Fruit fly (Drosophila melanogaster) whole organism, embryonic: ENCODE data around the gene CG16953.
A peak's percentile ranks its signal among the peaks of the same experiment; 100 is the strongest.

ENCODE experiments used
- Awh ChIP-seq: fragments of 200-800 bp; sonication (Bioruptor generic); IDR thresholded peaks from 2 replicates; pipeline ENCODE4, ENCODE4 v1.3.6; 2022; ENCODE audit warnings: missing biosample characterization, missing genetic modification characterization
- CG10267 ChIP-seq: fragments of 200-800 bp; sonication (Bioruptor generic); optimal IDR thresholded peaks from 2 replicates; lab custom pipeline; 2018; ENCODE audit warnings: missing biosample characterization, mild to moderate bottlenecking, missing genetic modification characterization, moderate library complexity
- CG10321 ChIP-seq: fragments of 200-800 bp; sonication (Bioruptor generic); IDR thresholded peaks from 2 replicates; pipeline ENCODE4 v1.3.6; 2022; ENCODE audit warnings: missing biosample characterization, missing genetic modification characterization
- CG10462 ChIP-seq: fragments of 200-800 bp; sonication (Bioruptor generic); optimal IDR thresholded peaks from 2 replicates; lab custom pipeline; 2016; ENCODE audit warnings: missing biosample characterization, missing genetic modification characterization
- CG10543 ChIP-seq: fragments of 200-800 bp; sonication (Bioruptor generic); optimal IDR thresholded peaks from 3 replicates; lab custom pipeline; 2017; ENCODE audit warnings: missing biosample characterization, mild to moderate bottlenecking, missing genetic modification characterization, moderate library complexity
- CG10654 ChIP-seq: fragments of 200-800 bp; sonication (Bioruptor generic); optimal IDR thresholded peaks from 2 replicates; lab custom pipeline; 2016; ENCODE audit warnings: missing biosample characterization, missing genetic modification characterization
- CG11247 ChIP-seq: fragments of 200-800 bp; sonication (Bioruptor generic); IDR thresholded peaks from 2 replicates; pipeline ENCODE4 v1.3.6; 2022; ENCODE audit warnings: missing biosample characterization, missing genetic modification characterization
- CG11560 ChIP-seq: fragments of 200-800 bp; sonication (Bioruptor generic); IDR thresholded peaks from 3 replicates; pipeline ENCODE4 v1.3.6; 2022; ENCODE audit warnings: missing biosample characterization, missing genetic modification characterization
- CG11695 ChIP-seq: fragments of 200-800 bp; sonication (Bioruptor generic); IDR thresholded peaks from 3 replicates; pipeline ENCODE4 v1.3.6; 2022; ENCODE audit warnings: missing biosample characterization, missing genetic modification characterization
- CG12155 ChIP-seq: fragments of 200-800 bp; sonication (Bioruptor generic); optimal IDR thresholded peaks from 3 replicates; lab custom pipeline; 2016; ENCODE audit warnings: missing biosample characterization, missing genetic modification characterization
- CG12942 ChIP-seq: fragments of 200-800 bp; sonication (Bioruptor generic); optimal IDR thresholded peaks from 3 replicates; lab custom pipeline; 2016; ENCODE audit warnings: missing biosample characterization, missing genetic modification characterization
- CG15269 ChIP-seq: fragments of 200-800 bp; sonication (Bioruptor generic); optimal IDR thresholded peaks from 2 replicates; lab custom pipeline; 2018; ENCODE audit warnings: missing biosample characterization, mild to moderate bottlenecking, missing genetic modification characterization, moderate library complexity
- CG15601 ChIP-seq: fragments of 200-800 bp; sonication (Bioruptor generic); optimal IDR thresholded peaks from 3 replicates; lab custom pipeline; 2019; ENCODE audit warnings: missing biosample characterization, mild to moderate bottlenecking, missing genetic modification characterization, moderate library complexity
- CG1647 ChIP-seq: fragments of 200-800 bp; sonication (Bioruptor generic); optimal IDR thresholded peaks from 3 replicates; lab custom pipeline; 2016; ENCODE audit warnings: missing biosample characterization, missing genetic modification characterization
- CG17359 ChIP-seq: fragments of 200-800 bp; sonication (Bioruptor generic); optimal IDR thresholded peaks from 3 replicates; lab custom pipeline; 2018; ENCODE audit warnings: missing biosample characterization, mild to moderate bottlenecking, missing genetic modification characterization, moderate library complexity
- CG18011 ChIP-seq: fragments of 200-800 bp; sonication (Bioruptor generic); optimal IDR thresholded peaks from 2 replicates; lab custom pipeline; 2017; ENCODE audit warnings: missing biosample characterization, missing genetic modification characterization, mild to moderate bottlenecking, moderate library complexity, missing genotype
- CG18619 ChIP-seq: fragments of 200-800 bp; sonication (Bioruptor generic); optimal IDR thresholded peaks from 3 replicates; lab custom pipeline; 2017; ENCODE audit warnings: missing biosample characterization, mild to moderate bottlenecking, missing genetic modification characterization
- CG18764 ChIP-seq: fragments of 200-800 bp; sonication (Bioruptor generic); optimal IDR thresholded peaks from 3 replicates; lab custom pipeline; 2016; ENCODE audit warnings: missing biosample characterization, missing genetic modification characterization
- CG2712 ChIP-seq: fragments of 200-800 bp; optimal IDR thresholded peaks from 3 replicates; lab custom pipeline; 2019; ENCODE audit warnings: missing biosample characterization, mild to moderate bottlenecking, missing genetic modification characterization, moderate library complexity
- CG30020 ChIP-seq: fragments of 200-800 bp; optimal IDR thresholded peaks from 2 replicates; lab custom pipeline; 2019; ENCODE audit warnings: missing biosample characterization, mild to moderate bottlenecking, missing genetic modification characterization, moderate library complexity
- CG31365 ChIP-seq: fragments of 200-800 bp; sonication (Bioruptor generic); optimal IDR thresholded peaks from 2 replicates; lab custom pipeline; 2018; ENCODE audit warnings: missing biosample characterization, mild to moderate bottlenecking, missing genetic modification characterization
- CG3163 ChIP-seq: fragments of 200-800 bp; sonication (Bioruptor generic); optimal IDR thresholded peaks from 3 replicates; lab custom pipeline; 2016; ENCODE audit warnings: missing biosample characterization, missing genetic modification characterization
- CG32532 ChIP-seq: fragments of 200-800 bp; sonication (Bioruptor generic); IDR thresholded peaks from 2 replicates; pipeline ENCODE4 v1.3.6; 2022; ENCODE audit warnings: missing biosample characterization, missing genetic modification characterization
- CG3726 ChIP-seq: fragments of 200-800 bp; sonication (Bioruptor generic); IDR thresholded peaks from 3 replicates; pipeline ENCODE4, ENCODE4 v1.3.6; 2022; ENCODE audit warnings: missing biosample characterization, missing genetic modification characterization
- CG6689 ChIP-seq: fragments of 200-800 bp; sonication (Bioruptor generic); IDR thresholded peaks from 2 replicates; pipeline ENCODE4 v1.3.6; 2022; ENCODE audit warnings: missing biosample characterization, missing genetic modification characterization
- CG7556 ChIP-seq: fragments of 200-800 bp; sonication (Bioruptor generic); optimal IDR thresholded peaks from 2 replicates; lab custom pipeline; 2017; ENCODE audit warnings: missing biosample characterization, mild to moderate bottlenecking, missing genetic modification characterization
- CG7745 ChIP-seq: fragments of 200-800 bp; sonication (Bioruptor generic); optimal IDR thresholded peaks from 2 replicates; lab custom pipeline; 2018; ENCODE audit warnings: missing biosample characterization, mild to moderate bottlenecking, missing genetic modification characterization, moderate library complexity
- CrebB ChIP-seq: fragments of 200-800 bp; sonication (Bioruptor generic); optimal IDR thresholded peaks from 3 replicates; lab custom pipeline; 2018; ENCODE audit warnings: missing biosample characterization, mild to moderate bottlenecking, missing genetic modification characterization
- Dek ChIP-seq: fragments of 200-800 bp; sonication (Bioruptor generic); optimal IDR thresholded peaks from 3 replicates; lab custom pipeline; 2019; ENCODE audit warnings: missing biosample characterization, mild to moderate bottlenecking, missing genetic modification characterization, moderate library complexity
- E2f2 ChIP-seq: fragments of 200-800 bp; sonication (Bioruptor generic); IDR thresholded peaks from 2 replicates; pipeline ENCODE4 v1.3.6; 2022; ENCODE audit warnings: missing biosample characterization, missing genetic modification characterization
- Hsf ChIP-seq: fragments of 200-800 bp; sonication (Bioruptor generic); optimal IDR thresholded peaks from 3 replicates; lab custom pipeline; 2016; ENCODE audit warnings: missing biosample characterization, missing genetic modification characterization
- Oli ChIP-seq: fragments of 200-800 bp; sonication (Bioruptor generic); optimal IDR thresholded peaks from 2 replicates; lab custom pipeline; 2018; ENCODE audit warnings: missing biosample characterization, mild to moderate bottlenecking, missing genetic modification characterization, moderate library complexity
- Rfx ChIP-seq: fragments of 200-800 bp; sonication (Bioruptor generic); IDR thresholded peaks from 2 replicates; pipeline ENCODE4 v1.3.6; 2022; ENCODE audit warnings: missing biosample characterization, missing genetic modification characterization
- Spps ChIP-seq: fragments of 200-800 bp; sonication (Bioruptor generic); optimal IDR thresholded peaks from 2 replicates; lab custom pipeline; 2018; ENCODE audit warnings: missing biosample characterization, mild to moderate bottlenecking, missing genetic modification characterization
- Trl ChIP-seq, 3 experiments: fragments of >200 bp in 2 of 3; fragments of 200-800 bp in 1 of 3; sonication (Bioruptor generic) in 1 of 3; optimal IDR thresholded peaks; 2 replicates in 1 of 3; 3 replicates in 2 of 3; lab custom pipeline; 2016 to 2017; ENCODE audit warnings: missing biosample characterization in 1 of 3, missing genetic modification characterization in 1 of 3
- Xrp1 ChIP-seq: fragments of 200-800 bp; sonication (Bioruptor generic); IDR thresholded peaks from 2 replicates; pipeline ENCODE4 v1.3.6; 2022; ENCODE audit warnings: missing biosample characterization, missing genetic modification characterization
- YL-1 ChIP-seq: fragments of 200-800 bp; sonication (Bioruptor generic); optimal IDR thresholded peaks from 3 replicates; lab custom pipeline; 2017; ENCODE audit warnings: missing biosample characterization, mild to moderate bottlenecking, missing genetic modification characterization
- az2 ChIP-seq: fragments of 200-800 bp; sonication (Bioruptor generic); optimal IDR thresholded peaks from 3 replicates; lab custom pipeline; 2016; ENCODE audit warnings: missing biosample characterization, missing genetic modification characterization
- bsh ChIP-seq, 2 experiments: fragments of 200-800 bp; sonication (Bioruptor generic); optimal IDR thresholded peaks; 2 replicates each; lab custom pipeline; 2017 to 2018; ENCODE audit warnings: mild to moderate bottlenecking in 2 of 2, missing biosample characterization in 2 of 2, missing genetic modification characterization in 2 of 2, moderate library complexity in 1 of 2
- chm ChIP-seq: fragments of 200-800 bp; sonication (Bioruptor generic); IDR thresholded peaks from 2 replicates; pipeline ENCODE4 v1.3.6; 2022; ENCODE audit warnings: missing biosample characterization, missing genetic modification characterization
- corto ChIP-seq: fragments of 200-800 bp; sonication (Bioruptor generic); optimal IDR thresholded peaks from 2 replicates; lab custom pipeline; 2016; ENCODE audit warnings: missing biosample characterization, mild to moderate bottlenecking, missing genetic modification characterization, moderate library complexity
- dan ChIP-seq: fragments of 200-800 bp; sonication (Bioruptor generic); IDR thresholded peaks from 2 replicates; pipeline ENCODE4 v1.3.6; 2022; ENCODE audit warnings: missing biosample characterization, missing genetic modification characterization
- grau ChIP-seq: fragments of 200-800 bp; optimal IDR thresholded peaks from 3 replicates; lab custom pipeline; 2019; ENCODE audit warnings: missing biosample characterization, mild to moderate bottlenecking, missing genetic modification characterization, moderate library complexity
- kni ChIP-seq: fragments of 200-800 bp; sonication (Bioruptor generic); optimal IDR thresholded peaks from 3 replicates; lab custom pipeline; 2017; ENCODE audit warnings: mild to moderate bottlenecking, missing biosample characterization, missing genetic modification reagents, missing genetic modification characterization
- lilli ChIP-seq: fragments of 200-800 bp; sonication (Bioruptor generic); optimal IDR thresholded peaks from 3 replicates; lab custom pipeline; 2016; ENCODE audit warnings: missing biosample characterization, missing genetic modification characterization
- lola ChIP-seq, 3 experiments: fragments of >200 bp in 2 of 3; fragments of 200-800 bp in 1 of 3; sonication (Bioruptor generic) in 1 of 3; optimal IDR thresholded peaks; 2 replicates each; lab custom pipeline; 2017 to 2019; ENCODE audit warnings: missing biosample characterization in 3 of 3, missing genetic modification characterization in 3 of 3, mild to moderate bottlenecking in 1 of 3, moderate library complexity in 1 of 3
- sisA ChIP-seq: fragments of 200-800 bp; sonication (Bioruptor generic); IDR thresholded peaks from 2 replicates; pipeline ENCODE4 v1.3.6; 2022; ENCODE audit warnings: missing biosample characterization, missing genetic modification characterization
- slbo ChIP-seq: fragments of 200-800 bp; sonication (Bioruptor generic); IDR thresholded peaks from 2 replicates; pipeline ENCODE4 v1.3.6; 2022; ENCODE audit warnings: missing biosample characterization, missing genetic modification characterization
- sob ChIP-seq: fragments of 200-800 bp; sonication (Bioruptor generic); IDR thresholded peaks from 2 replicates; pipeline ENCODE4 v1.3.6; 2022; ENCODE audit warnings: missing biosample characterization, missing genetic modification characterization
- usp ChIP-seq: fragments of >200 bp; optimal IDR thresholded peaks from 2 replicates; lab custom pipeline; 2017; ENCODE audit warnings: missing biosample characterization, missing genetic modification characterization
- zfh2 ChIP-seq: fragments of 200-800 bp; sonication (Bioruptor generic); optimal IDR thresholded peaks from 2 replicates; lab custom pipeline; 2016; ENCODE audit warnings: missing biosample characterization, missing genetic modification characterization

CG16953 gene

dm6 chr3R:20588480-20588785 lies 2.8 kb upstream of the CG16953 start, which contains the start of gene Srp72 (continued):
- TF ChIP-seq grau (tag; lab: Kevin White, UChicago) = peak; percentile 41
- TF ChIP-seq lola (GFP tag; optimal IDR thresholded peaks at IDR 0.05; lab: Kevin White, UChicago) = peak in 1 of 3 experiments; percentile 25
- no peak for TF ChIP-seq CG11560
- TF ChIP-seq Trl (optimal IDR thresholded peaks at IDR 0.05; lab: Kevin White, UChicago) = no peak
- peak; percentile 0 for TF ChIP-seq Trl (GFP tag; optimal IDR thresholded peaks at IDR 0.05; lab: Kevin White, UChicago)
- peak; percentile 51 for TF ChIP-seq CG12155
- peak; percentile 51 for TF ChIP-seq CG10654 (GFP tag; lab: Kevin White, UChicago)
- TF ChIP-seq corto (GFP tag; lab: Kevin White, UChicago) = no peak
- no peak for TF ChIP-seq dan (GFP tag; lab: Robert Waterston, UW)
- TF ChIP-seq Oli = peak; percentile 24
- TF ChIP-seq sob (GFP tag; lab: Robert Waterston, UW) = 0 out of 2 replicates have a peak, but pooled peaks have one; percentile 12
- no peak for TF ChIP-seq usp
- TF ChIP-seq YL-1 (GFP tag; lab: Kevin White, UChicago) = peak; percentile 54
- TF ChIP-seq CG11247 = peak; percentile 43; the same call in 1 of the 2 replicates
- peak; percentile 36 for TF ChIP-seq az2 (GFP tag; lab: Kevin White, UChicago)
- TF ChIP-seq kni (GFP tag; lab: Kevin White, UChicago) = no peak
- peak; percentile 70 for TF ChIP-seq slbo (GFP tag; lab: Robert Waterston, UW)
- TF ChIP-seq E2f2 (GFP tag; lab: Robert Waterston, UW) = peak; percentile 59
- peak; percentile 23; the same call in 1 of the 2 replicates for TF ChIP-seq chm
- TF ChIP-seq CG10462 (GFP tag; lab: Kevin White, UChicago) = peak; percentile 17
- peak; percentile 13 for TF ChIP-seq CG15601 (tag; lab: Kevin White, UChicago)
- TF ChIP-seq CG6689 (GFP tag; lab: Robert Waterston, UW) = peak; percentile 50
- TF ChIP-seq Awh (GFP tag; lab: Robert Waterston, UW) = no peak
- peak; percentile 63; the same call in 1 of the 2 replicates for TF ChIP-seq CG32532 (GFP tag; lab: Robert Waterston, UW)
- peak; percentile 48 for TF ChIP-seq Hsf
- TF ChIP-seq CG18619 = no peak
- peak; percentile 38 for TF ChIP-seq CG30020
- TF ChIP-seq CG31365 = no peak
- TF ChIP-seq CG18011 (GFP tag; lab: Kevin White, UChicago) = peak; percentile 25
- no peak for TF ChIP-seq CG7556
- peak in 1 of 2 experiments; percentile 47 for TF ChIP-seq bsh (GFP tag; optimal IDR thresholded peaks at IDR 0.05; lab: Kevin White, UChicago)
- TF ChIP-seq CG1647 (GFP tag; lab: Kevin White, UChicago) = peak; percentile 17
- TF ChIP-seq CG11695 (GFP tag; lab: Robert Waterston, UW) = peak; percentile 68; the same call in 2 of the 3 replicates
- TF ChIP-seq zfh2 = peak; percentile 1
- peak; percentile 38 for TF ChIP-seq lilli
- peak; percentile 41; the same call in 1 of the 2 replicates for TF ChIP-seq Xrp1 (GFP tag; lab: Robert Waterston, UW)
- TF ChIP-seq Rfx = peak; percentile 51; the same call in 1 of the 2 replicates
- no peak for TF ChIP-seq CrebB (tag; lab: Kevin White, UChicago)
- TF ChIP-seq CG10543 (GFP tag; lab: Kevin White, UChicago) = peak; percentile 69
- no peak for TF ChIP-seq CG15269 (tag; lab: Kevin White, UChicago)
- peak; percentile 35 for TF ChIP-seq CG12942
- TF ChIP-seq Spps (tag; lab: Kevin White, UChicago) = peak; percentile 9
- TF ChIP-seq CG3163 (GFP tag; lab: Kevin White, UChicago) = no peak
- peak; percentile 74 for TF ChIP-seq CG10267 (tag; lab: Kevin White, UChicago)
- TF ChIP-seq sisA = peak; percentile 37; the same call in 1 of the 2 replicates
- peak; percentile 91 for TF ChIP-seq CG7745 (tag; lab: Kevin White, UChicago)
- peak; percentile 53 for TF ChIP-seq CG18764 (GFP tag; lab: Kevin White, UChicago)
- TF ChIP-seq CG3726 (GFP tag; lab: Robert Waterston, UW) = no peak
- peak; percentile 65 for TF ChIP-seq CG2712 (tag; lab: Kevin White, UChicago)
- peak; percentile 33 for TF ChIP-seq Dek (tag; lab: Kevin White, UChicago)
- TF ChIP-seq CG10321 = no peak
- TF ChIP-seq CG17359 (tag; lab: Kevin White, UChicago) = peak; percentile 60
